Fruit fly (Drosophila melanogaster) whole organism, embryonic: ENCODE results near the gene SelG.

Source experiments
- Atf3 ChIP-seq: fragments of 200-800 bp; sonication (Bioruptor generic); optimal IDR thresholded peaks from 3 replicates; lab custom pipeline; 2016; ENCODE audit warnings: missing biosample characterization, missing genetic modification characterization
- Awh ChIP-seq: fragments of 200-800 bp; sonication (Bioruptor generic); IDR thresholded peaks from 2 replicates; pipeline ENCODE4, ENCODE4 v1.3.6; 2022; ENCODE audit warnings: missing biosample characterization, missing genetic modification characterization
- Bteb2 ChIP-seq: fragments of 200-800 bp; sonication (Bioruptor generic); optimal IDR thresholded peaks from 2 replicates; lab custom pipeline; 2016; ENCODE audit warnings: missing biosample characterization, missing genetic modification characterization
- CG10274 ChIP-seq: fragments of 200-800 bp; sonication (Bioruptor generic); optimal IDR thresholded peaks from 3 replicates; lab custom pipeline; 2017; ENCODE audit warnings: missing biosample characterization, mild to moderate bottlenecking, missing genetic modification characterization
- CG11398 ChIP-seq: fragments of 200-800 bp; sonication (Bioruptor generic); optimal IDR thresholded peaks from 2 replicates; lab custom pipeline; 2016; ENCODE audit warnings: missing biosample characterization, missing genetic modification characterization
- CG13296 ChIP-seq: fragments of 200-800 bp; sonication (Bioruptor generic); optimal IDR thresholded peaks from 3 replicates; lab custom pipeline; 2018; ENCODE audit warnings: missing biosample characterization, mild to moderate bottlenecking, missing genetic modification characterization
- CG14710 ChIP-seq: fragments of 200-800 bp; sonication (Bioruptor generic); optimal IDR thresholded peaks from 3 replicates; lab custom pipeline; 2019; ENCODE audit warnings: missing biosample characterization, mild to moderate bottlenecking, missing genetic modification characterization, moderate library complexity
- CG1832 ChIP-seq: fragments of 200-800 bp; sonication (Bioruptor generic); optimal IDR thresholded peaks from 2 replicates; lab custom pipeline; 2017; ENCODE audit warnings: missing biosample characterization, mild to moderate bottlenecking, missing genetic modification characterization, inconsistent platforms
- CG2875 ChIP-seq: fragments of 200-800 bp; sonication (Bioruptor generic); optimal IDR thresholded peaks from 2 replicates; lab custom pipeline; 2017; ENCODE audit warnings: missing biosample characterization, mild to moderate bottlenecking, missing genetic modification characterization, missing genetic modification reagents
- CG31441 ChIP-seq: fragments of 200-800 bp; sonication (Bioruptor generic); IDR thresholded peaks from 2 replicates; pipeline ENCODE4 v1.3.6; 2022; ENCODE audit warnings: missing biosample characterization, missing genetic modification characterization
- CG5180 ChIP-seq: fragments of 200-800 bp; sonication (Bioruptor generic); optimal IDR thresholded peaks from 3 replicates; lab custom pipeline; 2017; ENCODE audit warnings: missing biosample characterization, missing genetic modification characterization, mild to moderate bottlenecking, moderate library complexity, missing genetic modification reagents
- CG6854 ChIP-seq: fragments of 200-800 bp; sonication (Bioruptor generic); optimal IDR thresholded peaks from 3 replicates; lab custom pipeline; 2017; ENCODE audit warnings: missing biosample characterization, mild to moderate bottlenecking, missing genetic modification characterization
- CG7556 ChIP-seq: fragments of 200-800 bp; sonication (Bioruptor generic); optimal IDR thresholded peaks from 2 replicates; lab custom pipeline; 2017; ENCODE audit warnings: missing biosample characterization, mild to moderate bottlenecking, missing genetic modification characterization
- CG8281 ChIP-seq: fragments of 200-800 bp; sonication (Bioruptor generic); optimal IDR thresholded peaks from 2 replicates; lab custom pipeline; 2018; ENCODE audit warnings: missing biosample characterization, mild to moderate bottlenecking, missing genetic modification characterization, moderate library complexity
- CG8290 ChIP-seq, 3 experiments: fragments of 200-800 bp; sonication (Bioruptor generic); optimal IDR thresholded peaks; 2 replicates each; lab custom pipeline; 2016 to 2019; ENCODE audit warnings: missing biosample characterization in 3 of 3, missing genetic modification characterization in 3 of 3, mild to moderate bottlenecking in 2 of 3, moderate library complexity in 1 of 3
- CG9215 ChIP-seq: fragments of 200-800 bp; sonication (Bioruptor generic); IDR thresholded peaks from 2 replicates; pipeline ENCODE4 v1.3.6; 2022; ENCODE audit warnings: missing biosample characterization, missing genetic modification characterization
- CG9932 ChIP-seq: fragments of 200-800 bp; sonication (Bioruptor generic); IDR thresholded peaks from 2 replicates; pipeline ENCODE4 v1.3.6; 2022; ENCODE audit warnings: missing biosample characterization, missing genetic modification characterization
- Dll ChIP-seq: fragments of 200-800 bp; sonication (Bioruptor generic); IDR thresholded peaks from 4 replicates; pipeline ENCODE4 v1.3.6; 2022; ENCODE audit warnings: missing biosample characterization, missing genetic modification characterization; ENCODE audit not compliant: partially characterized antibody
- E2f2 ChIP-seq: fragments of 200-800 bp; sonication (Bioruptor generic); IDR thresholded peaks from 2 replicates; pipeline ENCODE4 v1.3.6; 2022; ENCODE audit warnings: missing biosample characterization, missing genetic modification characterization
- Fer3 ChIP-seq: fragments of 200-800 bp; sonication (Bioruptor generic); optimal IDR thresholded peaks from 2 replicates; lab custom pipeline; 2018; ENCODE audit warnings: missing biosample characterization, mild to moderate bottlenecking, missing genetic modification characterization, moderate library complexity
- MBD-R2 ChIP-seq: fragments of 200-800 bp; sonication (Bioruptor generic); IDR thresholded peaks from 2 replicates; pipeline ENCODE4 v1.3.6; 2022; ENCODE audit warnings: missing biosample characterization, missing genetic modification characterization
- Meics ChIP-seq: fragments of 200-800 bp; sonication (Bioruptor generic); optimal IDR thresholded peaks from 2 replicates; lab custom pipeline; 2017; ENCODE audit warnings: missing biosample characterization, mild to moderate bottlenecking, missing genetic modification characterization
- Mes4 ChIP-seq: fragments of 200-800 bp; sonication (Bioruptor generic); optimal IDR thresholded peaks from 2 replicates; lab custom pipeline; 2016; ENCODE audit warnings: missing biosample characterization, missing genetic modification characterization
- Mrtf ChIP-seq: fragments of 200-800 bp; sonication (Bioruptor generic); IDR thresholded peaks from 3 replicates; pipeline ENCODE4 v1.3.6; 2022; ENCODE audit warnings: missing biosample characterization, missing genetic modification characterization
- NC2α ChIP-seq: fragments of 200-800 bp; sonication (Bioruptor generic); optimal IDR thresholded peaks from 2 replicates; lab custom pipeline; 2016; ENCODE audit warnings: missing biosample characterization, missing genetic modification characterization
- Nf-YA ChIP-seq: fragments of 200-800 bp; sonication (Bioruptor generic); IDR thresholded peaks from 2 replicates; pipeline ENCODE4 v1.3.6; 2022; ENCODE audit warnings: missing biosample characterization, missing genetic modification characterization
- Nf-YB ChIP-seq: fragments of 200-800 bp; sonication (Bioruptor generic); optimal IDR thresholded peaks from 3 replicates; lab custom pipeline; 2019; ENCODE audit warnings: missing biosample characterization, mild to moderate bottlenecking, missing genetic modification characterization, moderate library complexity
- Opbp ChIP-seq: fragments of 200-800 bp; sonication (Bioruptor generic); IDR thresholded peaks from 3 replicates; pipeline ENCODE4 v1.3.6; 2022; ENCODE audit warnings: missing biosample characterization, missing genetic modification characterization; ENCODE audit not compliant: partially characterized antibody
- Ptx1 ChIP-seq: fragments of 200-800 bp; sonication (Bioruptor generic); IDR thresholded peaks from 2 replicates; pipeline ENCODE4 v1.3.6; 2022; ENCODE audit warnings: missing biosample characterization, missing genetic modification characterization
- Side ChIP-seq: fragments of 200-800 bp; sonication (Bioruptor generic); optimal IDR thresholded peaks from 2 replicates; lab custom pipeline; 2016; ENCODE audit warnings: missing biosample characterization, missing genetic modification characterization
- Stat92E ChIP-seq, 3 experiments: fragments of >200 bp in 2 of 3; fragments of 200-800 bp in 1 of 3; sonication (Bioruptor generic) in 1 of 3; optimal IDR thresholded peaks; 2 replicates each; lab custom pipeline; 2017 to 2019; ENCODE audit warnings: missing biosample characterization in 3 of 3, missing genetic modification characterization in 3 of 3, mild to moderate bottlenecking in 1 of 3, moderate library complexity in 1 of 3
- Xbp1 ChIP-seq: fragments of 200-800 bp; sonication (Bioruptor generic); optimal IDR thresholded peaks from 3 replicates; lab custom pipeline; 2016; ENCODE audit warnings: missing biosample characterization, mild to moderate bottlenecking, missing genetic modification characterization
- btn ChIP-seq: fragments of 200-800 bp; sonication (Bioruptor generic); optimal IDR thresholded peaks from 2 replicates; lab custom pipeline; 2016; ENCODE audit warnings: missing biosample characterization, missing genetic modification characterization
- crc ChIP-seq: fragments of 200-800 bp; sonication (Bioruptor generic); optimal IDR thresholded peaks from 2 replicates; lab custom pipeline; 2016; ENCODE audit warnings: missing biosample characterization, missing genetic modification characterization
- dmrt99B ChIP-seq: fragments of 200-800 bp; sonication (Bioruptor generic); optimal IDR thresholded peaks from 2 replicates; lab custom pipeline; 2018; ENCODE audit warnings: missing biosample characterization, mild to moderate bottlenecking, missing genetic modification characterization, moderate library complexity
- exex ChIP-seq: fragments of 200-800 bp; sonication (Bioruptor generic); optimal IDR thresholded peaks from 4 replicates; lab custom pipeline; 2018; ENCODE audit warnings: missing biosample characterization, mild to moderate bottlenecking, missing genetic modification characterization, moderate library complexity
- fd64A ChIP-seq: fragments of 200-800 bp; sonication (Bioruptor generic); optimal IDR thresholded peaks from 3 replicates; lab custom pipeline; 2018; ENCODE audit warnings: missing biosample characterization, mild to moderate bottlenecking, missing genetic modification characterization
- grn ChIP-seq: fragments of 200-800 bp; sonication (Bioruptor generic); optimal IDR thresholded peaks from 3 replicates; lab custom pipeline; 2017; ENCODE audit warnings: missing biosample characterization, missing genetic modification characterization
- h ChIP-seq: fragments of >200 bp; optimal IDR thresholded peaks from 2 replicates; lab custom pipeline; 2017
- jing ChIP-seq: fragments of 200-800 bp; sonication (Bioruptor generic); optimal IDR thresholded peaks from 2 replicates; lab custom pipeline; 2018; ENCODE audit warnings: missing biosample characterization, mild to moderate bottlenecking, missing genetic modification characterization
- kay ChIP-seq: fragments of 200-800 bp; sonication (Bioruptor generic); optimal IDR thresholded peaks from 2 replicates; lab custom pipeline; 2016; ENCODE audit warnings: missing biosample characterization, missing genetic modification characterization
- lbe ChIP-seq: fragments of 200-800 bp; sonication (Bioruptor generic); optimal IDR thresholded peaks from 2 replicates; lab custom pipeline; 2016; ENCODE audit warnings: missing biosample characterization, mild to moderate bottlenecking, missing genetic modification characterization
- maf-S ChIP-seq: fragments of 200-800 bp; sonication (Bioruptor generic); optimal IDR thresholded peaks from 2 replicates; lab custom pipeline; 2016; ENCODE audit warnings: missing biosample characterization, missing genetic modification characterization
- oc ChIP-seq: fragments of 200-800 bp; sonication (Bioruptor generic); optimal IDR thresholded peaks from 2 replicates; lab custom pipeline; 2018; ENCODE audit warnings: missing biosample characterization, mild to moderate bottlenecking, missing genetic modification characterization, moderate library complexity
- pfk ChIP-seq: fragments of 200-800 bp; sonication (Bioruptor generic); optimal IDR thresholded peaks from 2 replicates; lab custom pipeline; 2018; ENCODE audit warnings: missing biosample characterization, mild to moderate bottlenecking, missing genetic modification characterization, moderate library complexity
- phol ChIP-seq: fragments of 200-800 bp; sonication (Bioruptor generic); optimal IDR thresholded peaks from 3 replicates; lab custom pipeline; 2018; ENCODE audit warnings: missing biosample characterization, mild to moderate bottlenecking, missing genetic modification characterization, moderate library complexity
- ranshi ChIP-seq: fragments of 200-800 bp; sonication (Bioruptor generic); IDR thresholded peaks from 2 replicates; pipeline ENCODE4 v1.3.6; 2022; ENCODE audit warnings: missing biosample characterization, missing genetic modification characterization
- slbo ChIP-seq: fragments of 200-800 bp; sonication (Bioruptor generic); IDR thresholded peaks from 2 replicates; pipeline ENCODE4 v1.3.6; 2022; ENCODE audit warnings: missing biosample characterization, missing genetic modification characterization
- tap ChIP-seq: fragments of 200-800 bp; optimal IDR thresholded peaks from 3 replicates; lab custom pipeline; 2019; ENCODE audit warnings: missing biosample characterization, mild to moderate bottlenecking, missing genetic modification characterization, moderate library complexity
- toy ChIP-seq: fragments of 200-800 bp; sonication (Bioruptor generic); IDR thresholded peaks from 2 replicates; pipeline ENCODE4 v1.3.6; 2022; ENCODE audit warnings: missing biosample characterization, missing genetic modification characterization

The SelG gene

DNA sequence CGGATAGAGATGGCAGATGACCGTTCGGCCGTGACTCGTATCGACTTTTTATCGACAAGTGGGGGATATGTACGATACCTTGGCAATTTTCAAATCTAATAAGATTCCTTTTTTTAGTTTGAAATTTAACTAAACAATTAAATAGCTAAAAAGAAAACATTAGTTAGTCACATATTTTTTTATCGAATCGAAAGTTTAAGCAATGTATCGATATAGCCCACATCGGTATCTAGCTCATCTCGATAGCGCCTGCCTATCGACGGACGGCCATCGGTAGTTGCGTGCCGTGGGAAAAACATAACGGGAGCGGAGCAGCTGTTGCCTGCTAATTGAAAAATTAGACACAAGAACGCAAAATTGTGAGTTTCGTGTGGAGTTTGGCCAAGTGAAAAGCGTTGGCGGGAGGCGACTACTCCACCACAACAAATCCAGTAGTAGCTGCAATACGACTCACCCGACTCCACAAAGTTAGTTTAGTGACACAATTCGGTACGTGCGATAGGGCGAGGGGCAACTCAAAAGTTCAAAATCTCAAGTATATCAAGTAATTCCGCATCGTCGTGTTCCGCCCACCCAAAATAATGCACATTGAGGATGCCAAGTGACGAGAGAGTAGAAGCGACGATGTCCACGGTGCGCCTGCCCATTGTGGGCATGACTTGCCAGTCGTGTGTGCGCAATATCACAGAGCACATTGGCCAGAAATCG, 32.2 kb upstream of the SelG start, which contains the start of the genes CG10347 and ATP7 (continued):
- TF ChIP-seq Nf-YB (GFP tag; lab: Kevin White, UChicago): no peak
- TF ChIP-seq toy (GFP tag; lab: Robert Waterston, UW): no peak
- TF ChIP-seq E2f2: peak; percentile 64
- TF ChIP-seq Stat92E (GFP tag; optimal IDR thresholded peaks at IDR 0.05; lab: Kevin White, UChicago): peak in 1 of 3 experiments; percentile 21
- TF ChIP-seq lbe (GFP tag; lab: Kevin White, UChicago): peak; percentile 22
- peak; percentile 45 for TF ChIP-seq CG9932 (GFP tag; lab: Robert Waterston, UW)
- TF ChIP-seq jing: no peak
- TF ChIP-seq Opbp (GFP tag; lab: Robert Waterston, UW): peak; percentile 85
- TF ChIP-seq oc: no peak
- TF ChIP-seq grn (GFP tag; lab: Kevin White, UChicago): peak; percentile 60
- TF ChIP-seq crc: no peak
- no peak for TF ChIP-seq CG6854
- no peak for TF ChIP-seq CG8290 (GFP tag; optimal IDR thresholded peaks at IDR 0.05; lab: Kevin White, UChicago)
- peak in 1 of 2 experiments; percentile 35 for TF ChIP-seq CG8290 (tag; optimal IDR thresholded peaks at IDR 0.05; lab: Kevin White, UChicago)
- TF ChIP-seq Awh (GFP tag; lab: Robert Waterston, UW): no peak
- TF ChIP-seq slbo: no peak; the same call in 1 of the 2 replicates
- TF ChIP-seq CG9215: no peak
- TF ChIP-seq kay (GFP tag; lab: Kevin White, UChicago): peak; percentile 27
- 0 out of 2 replicates have a peak, but pooled peaks have one; percentile 21 for TF ChIP-seq CG31441
- TF ChIP-seq tap (tag; lab: Kevin White, UChicago): no peak
- no peak for TF ChIP-seq btn
- peak; percentile 97 for TF ChIP-seq Dll (GFP tag; lab: Robert Waterston, UW)
- TF ChIP-seq NC2α: no peak
- no peak for TF ChIP-seq CG10274 (GFP tag; lab: Kevin White, UChicago)
- no peak for TF ChIP-seq Side (GFP tag; lab: Kevin White, UChicago)
- no peak for TF ChIP-seq h
- TF ChIP-seq ranshi (GFP tag; lab: Robert Waterston, UW): no peak
- TF ChIP-seq CG8281: no peak
- TF ChIP-seq CG5180 (GFP tag; lab: Kevin White, UChicago): no peak
- peak; percentile 13 for TF ChIP-seq Atf3 (GFP tag; lab: Kevin White, UChicago)
- TF ChIP-seq phol (tag; lab: Kevin White, UChicago): peak; percentile 38
- no peak for TF ChIP-seq Xbp1 (GFP tag; lab: Kevin White, UChicago)
- no peak for TF ChIP-seq CG11398 (GFP tag; lab: Kevin White, UChicago)
- TF ChIP-seq Fer3 (tag; lab: Kevin White, UChicago): no peak
- peak; percentile 75 for TF ChIP-seq MBD-R2
- TF ChIP-seq CG13296 (GFP tag; lab: Kevin White, UChicago): peak; percentile 6
- TF ChIP-seq Ptx1 (GFP tag; lab: Robert Waterston, UW): no peak
- TF ChIP-seq CG7556: no peak
- TF ChIP-seq Mes4 (GFP tag; lab: Kevin White, UChicago): peak; percentile 8
- no peak for TF ChIP-seq Nf-YA (GFP tag; lab: Robert Waterston, UW)
- no peak for TF ChIP-seq Mrtf
- TF ChIP-seq Bteb2 (GFP tag; lab: Kevin White, UChicago): peak; percentile 13
- TF ChIP-seq exex (tag; lab: Kevin White, UChicago): peak; percentile 16
- no peak for TF ChIP-seq pfk
- no peak for TF ChIP-seq CG2875 (GFP tag; lab: Kevin White, UChicago)
- TF ChIP-seq maf-S (GFP tag; lab: Kevin White, UChicago): no peak
- TF ChIP-seq CG1832: no peak
- no peak for TF ChIP-seq fd64A (GFP tag; lab: Kevin White, UChicago)
- TF ChIP-seq CG14710 (tag; lab: Kevin White, UChicago): peak; percentile 49
- no peak for TF ChIP-seq Meics (GFP tag; lab: Kevin White, UChicago)
- TF ChIP-seq dmrt99B (tag; lab: Kevin White, UChicago): peak; percentile 3
